Worm (Caenorhabditis elegans): ENCODE measurements around the gene vps-36.

DNA sequence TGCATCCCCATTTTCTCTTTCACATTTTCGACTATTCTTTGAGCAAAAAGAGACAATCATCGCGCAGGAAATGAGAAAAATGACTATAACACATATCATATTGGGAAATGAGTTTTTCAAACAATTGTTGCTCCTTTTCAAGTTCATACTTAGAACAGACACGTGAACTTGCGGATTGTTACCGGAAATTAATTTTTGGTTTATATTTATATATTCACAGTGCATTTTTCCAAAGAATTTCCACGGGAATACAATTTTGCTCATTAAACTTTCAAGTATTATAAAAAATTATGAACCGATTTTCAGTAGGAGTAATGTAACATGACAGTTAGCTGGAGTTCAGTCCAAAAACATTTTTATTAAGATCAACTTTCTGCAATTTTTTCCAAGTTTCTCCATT is 37.2 kb downstream of the vps-36 start, which contains the start of gene F58B4.7:
- TF ChIP-seq ztf-23 (GFP tag; IDR thresholded peaks at IDR 0.05) (no peak), flt-1 (GFP tag; IDR thresholded peaks at IDR 0.05) (no peak), med-1 (GFP tag; optimal IDR thresholded peaks at IDR 0.05; ENCODE audit: insufficient read depth) (no peak), ref-1 (GFP tag; conservative IDR thresholded peaks at IDR 0.05) (no peak), cog-1 (tag; optimal IDR thresholded peaks at IDR 0.05) (no peak), klf-2 (GFP tag; conservative IDR thresholded peaks at IDR 0.05) (no peak), ztf-29 (GFP tag; IDR thresholded peaks at IDR 0.05) (no peak), T22C8.4 (GFP tag; IDR thresholded peaks at IDR 0.05) (no peak)
